Fruit fly (Drosophila melanogaster): ENCODE data around the gene Ca-beta.

DNA sequence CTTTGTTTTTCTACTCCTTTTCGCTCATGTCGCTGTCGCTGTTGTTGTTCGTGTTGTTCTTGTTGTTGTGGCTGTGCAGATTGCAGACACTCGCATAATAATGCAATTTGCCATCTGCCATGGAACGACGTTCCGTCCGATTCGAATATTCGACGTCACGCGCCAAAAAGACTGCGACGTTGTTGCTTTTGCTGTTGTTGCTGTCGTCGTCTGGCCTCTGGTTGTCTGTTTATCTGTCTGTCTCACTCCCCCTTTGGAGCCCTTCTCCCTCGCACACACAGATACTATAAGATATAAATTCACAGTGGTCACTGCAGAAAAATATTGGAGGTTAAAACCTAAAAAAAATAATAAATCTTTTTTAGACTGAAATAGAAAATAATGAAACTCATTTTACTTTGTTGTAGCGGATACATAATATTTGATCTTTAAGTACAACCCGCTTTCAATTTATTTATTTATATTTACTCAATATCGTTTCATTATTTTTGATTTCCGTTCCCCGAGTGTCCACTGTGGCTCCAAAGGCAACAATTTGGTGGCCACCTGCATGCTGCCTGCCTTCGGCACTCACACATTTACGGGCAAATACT lies 16.2 kb upstream of the Ca-beta start:
- TF ChIP-seq CG6854 (GFP tag; optimal IDR thresholded peaks at IDR 0.05) (no peak), sqz (GFP tag; optimal IDR thresholded peaks at IDR 0.05) (no peak), scrt (GFP tag; optimal IDR thresholded peaks at IDR 0.05) (no peak), usp (GFP tag; optimal IDR thresholded peaks at IDR 0.05) (no peak), seq (GFP tag; IDR thresholded peaks at IDR 0.05) (peak; percentile 37; the same call in 1 of the 2 replicates), Rx (GFP tag; IDR thresholded peaks at IDR 0.05) (0 out of 2 replicates have a peak, but pooled peaks have one; percentile 27)
